Fruit fly (Drosophila melanogaster): ENCODE results near the gene Deaf1.

Gene Deaf1

DNA sequence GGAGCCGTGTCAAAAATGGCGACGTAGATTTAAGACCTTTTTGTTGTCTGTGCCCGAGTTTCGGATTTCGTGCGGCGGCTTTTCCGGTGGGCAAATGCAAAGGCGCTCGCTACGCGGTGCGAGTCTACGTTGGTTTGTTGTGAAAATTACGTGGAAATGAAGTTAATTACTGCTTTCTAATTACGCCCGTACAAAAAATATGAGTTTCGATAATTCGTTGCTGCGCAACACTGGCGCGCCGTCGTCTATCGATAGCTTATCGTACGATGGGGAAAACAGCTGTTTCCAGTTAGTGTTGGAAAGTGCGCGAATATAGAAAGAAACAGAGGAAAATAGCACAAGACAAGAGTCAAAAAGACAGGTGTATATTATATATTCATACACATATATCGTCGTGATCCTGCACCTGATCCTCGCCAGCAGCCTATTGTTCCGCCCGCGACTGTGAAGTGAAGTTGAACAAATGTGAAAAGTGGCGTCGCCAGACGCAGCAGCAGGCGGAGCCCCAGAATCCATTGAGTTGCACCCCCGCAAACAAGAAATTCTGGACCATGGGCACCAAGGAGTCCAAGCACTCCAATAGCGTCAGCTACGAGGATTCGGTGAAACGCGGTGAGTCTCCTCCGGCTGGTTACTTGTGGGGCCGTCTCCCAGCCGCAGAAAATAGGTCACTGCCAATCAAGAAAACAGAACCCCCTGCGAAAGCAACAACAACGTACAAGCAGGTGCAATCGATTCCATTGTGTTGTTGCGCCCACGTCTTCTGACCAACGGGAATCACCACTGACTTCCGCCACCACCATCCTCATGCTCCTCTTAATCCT, 53.1 kb downstream of the Deaf1 start, which contains the start of the genes Rab8 and Usp32 (continued):
- TF ChIP-seq bsh (GFP tag; optimal IDR thresholded peaks at IDR 0.05) = peak in 1 of 2 experiments; percentile 10
- TF ChIP-seq Fer1 (GFP tag; optimal IDR thresholded peaks at IDR 0.05) = peak; percentile 76
- no peak for TF ChIP-seq Doc2 (GFP tag; IDR thresholded peaks at IDR 0.05)
- no peak for TF ChIP-seq CG30431 (GFP tag; optimal IDR thresholded peaks at IDR 0.05)
- TF ChIP-seq CG6689 (GFP tag; IDR thresholded peaks at IDR 0.05) = 0 out of 2 replicates have a peak, but pooled peaks have one; percentile 6
- peak; percentile 57 for TF ChIP-seq pfk (GFP tag; optimal IDR thresholded peaks at IDR 0.05)
- no peak for TF ChIP-seq oc (tag; optimal IDR thresholded peaks at IDR 0.05)
- TF ChIP-seq Max (GFP tag; optimal IDR thresholded peaks at IDR 0.05) = peak; percentile 57
- peak; percentile 74 for TF ChIP-seq CG34422 (GFP tag; IDR thresholded peaks at IDR 0.05)
- peak; percentile 33; the same call in 1 of the 2 replicates for TF ChIP-seq al (GFP tag; IDR thresholded peaks at IDR 0.05)
- no peak for TF ChIP-seq abd-A (tag; optimal IDR thresholded peaks at IDR 0.05)
- TF ChIP-seq Meics (GFP tag; optimal IDR thresholded peaks at IDR 0.05) = peak; percentile 61
- peak; percentile 73 for TF ChIP-seq gcm (GFP tag; optimal IDR thresholded peaks at IDR 0.05)
- 0 out of 3 replicates have a peak, but pooled peaks have one; percentile 33 for TF ChIP-seq CG7357 (GFP tag; IDR thresholded peaks at IDR 0.05)
- TF ChIP-seq CG10274 (GFP tag; optimal IDR thresholded peaks at IDR 0.05) = no peak
- peak; percentile 78 for TF ChIP-seq CG34376 (GFP tag; optimal IDR thresholded peaks at IDR 0.05)
- no peak for TF ChIP-seq Hr39 (optimal IDR thresholded peaks at IDR 0.05)
- peak; percentile 50 for TF ChIP-seq CG33557 (GFP tag; optimal IDR thresholded peaks at IDR 0.05)
- TF ChIP-seq tin (GFP tag; optimal IDR thresholded peaks at IDR 0.05) = peak; percentile 67
- TF ChIP-seq GATAe (GFP tag; conservative IDR thresholded peaks at IDR 0.05) = no peak
- TF ChIP-seq mirr (GFP tag; optimal IDR thresholded peaks at IDR 0.05) = peak; percentile 49
- TF ChIP-seq CG10543 (GFP tag; optimal IDR thresholded peaks at IDR 0.05) = peak; percentile 76

DNA sequence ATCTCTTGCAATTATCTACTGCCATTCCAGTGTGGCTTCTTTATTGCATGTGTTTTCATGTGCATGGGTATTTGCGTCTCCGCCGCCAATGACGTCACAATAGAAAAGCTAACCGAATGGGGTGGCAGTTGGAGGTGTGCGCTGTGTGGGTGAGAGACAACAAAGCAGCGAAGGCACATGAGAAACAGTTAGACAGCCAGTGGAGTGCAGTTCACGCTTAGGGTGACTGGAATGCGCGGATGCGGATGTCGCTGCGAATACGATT, 53.6 kb downstream of the Deaf1 start:
- TF ChIP-seq Lpt (GFP tag; optimal IDR thresholded peaks at IDR 0.05) = no peak
- peak; percentile 92 for TF ChIP-seq nerfin-1 (tag; optimal IDR thresholded peaks at IDR 0.05)
- no peak for TF ChIP-seq Hr39 (optimal IDR thresholded peaks at IDR 0.05)
- no peak for TF ChIP-seq ems (GFP tag; optimal IDR thresholded peaks at IDR 0.05)
- no peak for TF ChIP-seq Abd-B (GFP tag; optimal IDR thresholded peaks at IDR 0.05)
- TF ChIP-seq crp (GFP tag; optimal IDR thresholded peaks at IDR 0.05) = no peak
- TF ChIP-seq en (GFP tag; optimal IDR thresholded peaks at IDR 0.05) = no peak
- peak; percentile 50 for TF ChIP-seq sens (GFP tag)
- TF ChIP-seq D19A (tag; optimal IDR thresholded peaks at IDR 0.05) = no peak
- no peak for TF ChIP-seq insv (GFP tag; optimal IDR thresholded peaks at IDR 0.05)
- TF ChIP-seq CG4424 (GFP tag; optimal IDR thresholded peaks at IDR 0.05) = no peak
- no peak for TF ChIP-seq CG2202 (tag; optimal IDR thresholded peaks at IDR 0.05)
- no peak for TF ChIP-seq Aef1 (GFP tag; IDR thresholded peaks at IDR 0.05)
- TF ChIP-seq Jarid2 (GFP tag; optimal IDR thresholded peaks at IDR 0.05) = no peak
- TF ChIP-seq fd96Cb (tag; optimal IDR thresholded peaks at IDR 0.05) = no peak
- TF ChIP-seq luna (GFP tag; optimal IDR thresholded peaks at IDR 0.05) = no peak
- no peak for TF ChIP-seq sob (GFP tag; IDR thresholded peaks at IDR 0.05)
- peak; percentile 21; the same call in 1 of the 2 replicates for TF ChIP-seq stc (GFP tag; IDR thresholded peaks at IDR 0.05)
- no peak for TF ChIP-seq NC2β (GFP tag; optimal IDR thresholded peaks at IDR 0.05)
- TF ChIP-seq Side (GFP tag; optimal IDR thresholded peaks at IDR 0.05) = no peak
- no peak for TF ChIP-seq ftz-f1 (GFP tag; optimal IDR thresholded peaks at IDR 0.05)
- TF ChIP-seq D19B (GFP tag; optimal IDR thresholded peaks at IDR 0.05) = no peak
- TF ChIP-seq CG13775 (GFP tag; optimal IDR thresholded peaks at IDR 0.05) = peak; percentile 81
- peak; percentile 10 for TF ChIP-seq Med (GFP tag)
- TF ChIP-seq CG11247 (GFP tag; IDR thresholded peaks at IDR 0.05) = no peak
- TF ChIP-seq CG6791 (GFP tag; IDR thresholded peaks at IDR 0.05; ENCODE audit: partially characterized antibody) = no peak
- no peak for TF ChIP-seq CG4820 (GFP tag; optimal IDR thresholded peaks at IDR 0.05)

Measured in whole organism, embryonic.